Worm (Caenorhabditis elegans) whole organism, L1 larva: ENCODE data around the gene Y46E12A.3.

ENCODE experiments used
- C16A3.4 ChIP-seq: fragments of 150-350 bp; optimal IDR thresholded peaks from 2 replicates; lab custom pipeline; 2014; ENCODE audit warnings: missing biosample characterization, missing genetic modification characterization
- C34B4.2 ChIP-seq: sonication (generic microtip); optimal IDR thresholded peaks from 2 replicates; lab custom pipeline; 2017; ENCODE audit warnings: mild to moderate bottlenecking, missing genetic modification characterization, missing compliant biosample characterization
- F16B12.6 ChIP-seq: fragments of 150-350 bp; optimal IDR thresholded peaks from 2 replicates; lab custom pipeline; 2014; ENCODE audit warnings: missing biosample characterization, missing genetic modification characterization
- Y116A8C.19 ChIP-seq: sonication (generic microtip); optimal IDR thresholded peaks from 2 replicates; lab custom pipeline; 2016; ENCODE audit warnings: missing compliant biosample characterization, missing genetic modification characterization, borderline replicate concordance
- aha-1 ChIP-seq: fragments of 150-350 bp; optimal IDR thresholded peaks from 2 replicates; lab custom pipeline; 2014; ENCODE audit warnings: missing biosample characterization, missing genetic modification characterization
- alr-1 ChIP-seq: fragments of 200-800 bp; sonication (Bioruptor generic); optimal IDR thresholded peaks from 2 replicates; lab custom pipeline; 2018; ENCODE audit warnings: borderline replicate concordance, mild to moderate bottlenecking, missing genetic modification characterization, missing compliant biosample characterization
- blmp-1 ChIP-seq: fragments of 150-350 bp; optimal IDR thresholded peaks from 2 replicates; lab custom pipeline; 2014; ENCODE audit warnings: missing biosample characterization, missing genetic modification characterization
- ceh-8 ChIP-seq: fragments of 200-800 bp; sonication (Bioruptor generic); optimal IDR thresholded peaks from 2 replicates; lab custom pipeline; 2018; ENCODE audit warnings: mild to moderate bottlenecking, missing genetic modification characterization, moderate library complexity, missing compliant biosample characterization
- ceh-82 ChIP-seq, 3 experiments: fragments of 150-350 bp in 1 of 3; sonication (generic microtip) in 2 of 3; optimal IDR thresholded peaks; 2 replicates each; lab custom pipeline; 2014 to 2017; ENCODE audit warnings: missing biosample characterization in 3 of 3, missing genetic modification characterization in 3 of 3
- dpl-1 ChIP-seq, 3 experiments: fragments of 150-350 bp in 2 of 3; sonication (generic microtip) in 1 of 3; optimal IDR thresholded peaks; 2 replicates each; lab custom pipeline; 2014 to 2017; ENCODE audit warnings: missing biosample characterization in 3 of 3, missing genetic modification characterization in 3 of 3, missing genetic modification reagents in 3 of 3
- dsc-1 ChIP-seq: sonication (generic microtip); optimal IDR thresholded peaks from 2 replicates; lab custom pipeline; 2016; ENCODE audit warnings: mild to moderate bottlenecking, missing genetic modification characterization, missing compliant biosample characterization
- efl-1 ChIP-seq, 4 experiments: fragments of 150-350 bp; optimal IDR thresholded peaks in 3 of 4; peaks in 1 of 4; 1 replicate in 1 of 4; 2 replicates in 3 of 4; lab custom pipeline; 2014; ENCODE audit warnings: missing biosample characterization in 2 of 4, missing genetic modification characterization in 2 of 4, missing genetic modification reagents in 2 of 4
- egl-13 ChIP-seq: sonication (generic microtip); optimal IDR thresholded peaks from 2 replicates; lab custom pipeline; 2016; ENCODE audit warnings: missing genotype, missing genetic modification reagents, missing genetic modification characterization, missing compliant biosample characterization
- elt-3 ChIP-seq, 6 experiments: fragments of 150-350 bp in 1 of 6; sonication (generic microtip); optimal IDR thresholded peaks; 2 replicates each; lab custom pipeline; 2017 to 2018; ENCODE audit warnings: missing biosample characterization in 6 of 6, missing genetic modification characterization in 6 of 6, inconsistent platforms in 1 of 6
- ets-5 ChIP-seq: fragments of 200-800 bp; sonication (Bioruptor generic); IDR thresholded peaks from 2 replicates; pipeline ENCODE4 v1.3.6; 2022; ENCODE audit warnings: missing genetic modification characterization, missing compliant biosample characterization
- fkh-4 ChIP-seq: sonication (generic microtip); optimal IDR thresholded peaks from 2 replicates; lab custom pipeline; 2016; ENCODE audit warnings: missing compliant biosample characterization, missing genetic modification characterization, borderline replicate concordance
- hlh-17 ChIP-seq: fragments of 200-800 bp; sonication (Bioruptor generic); optimal IDR thresholded peaks from 2 replicates; lab custom pipeline; 2018; ENCODE audit warnings: missing genetic modification characterization, mild to moderate bottlenecking, missing compliant biosample characterization, moderate library complexity, borderline replicate concordance
- jun-1 ChIP-seq: fragments of 150-350 bp; optimal IDR thresholded peaks from 2 replicates; lab custom pipeline; 2014; ENCODE audit warnings: missing biosample characterization, missing genetic modification reagents, missing genetic modification characterization
- lin-14 ChIP-seq: fragments of 200-800 bp; sonication (Bioruptor generic); optimal IDR thresholded peaks from 2 replicates; lab custom pipeline; 2018; ENCODE audit warnings: mild to moderate bottlenecking, missing genetic modification characterization, moderate library complexity, missing compliant biosample characterization
- lin-35 ChIP-seq, 2 experiments: fragments of 150-350 bp; optimal IDR thresholded peaks; 2 replicates each; lab custom pipeline; 2014; ENCODE audit warnings: missing biosample characterization in 2 of 2, missing genetic modification characterization in 2 of 2, missing genetic modification reagents in 2 of 2
- lin-39 ChIP-seq: fragments of 150-350 bp; optimal IDR thresholded peaks from 2 replicates; lab custom pipeline; 2014; ENCODE audit warnings: missing biosample characterization, missing genetic modification reagents, missing genetic modification characterization
- lir-3 ChIP-seq: sonication (generic microtip); optimal IDR thresholded peaks from 2 replicates; lab custom pipeline; 2016; ENCODE audit warnings: mild to moderate bottlenecking, missing genetic modification characterization, moderate library complexity, missing compliant biosample characterization; ENCODE audit not compliant: poor library complexity
- lsy-2 ChIP-seq, 2 experiments: fragments of 150-350 bp; optimal IDR thresholded peaks; 2 replicates each; lab custom pipeline; 2014; ENCODE audit warnings: missing biosample characterization in 2 of 2, missing genetic modification characterization in 2 of 2
- mdl-1 ChIP-seq, 2 experiments: fragments of 150-350 bp; optimal IDR thresholded peaks; 2 replicates each; lab custom pipeline; 2014 to 2017; ENCODE audit warnings: missing biosample characterization in 2 of 2, missing genetic modification characterization in 2 of 2, inconsistent platforms in 1 of 2
- mef-2 ChIP-seq: fragments of 150-350 bp; optimal IDR thresholded peaks from 2 replicates; lab custom pipeline; 2014; ENCODE audit warnings: missing biosample characterization, missing genetic modification characterization
- mep-1 ChIP-seq: fragments of 150-350 bp; optimal IDR thresholded peaks from 2 replicates; lab custom pipeline; 2014; ENCODE audit warnings: missing biosample characterization, missing genetic modification characterization
- nhr-20 ChIP-seq: sonication (generic microtip); optimal IDR thresholded peaks from 2 replicates; lab custom pipeline; 2016; ENCODE audit warnings: mild to moderate bottlenecking, missing genetic modification characterization, missing compliant biosample characterization
- nhr-47 ChIP-seq: sonication (generic microtip); optimal IDR thresholded peaks from 2 replicates; lab custom pipeline; 2016; ENCODE audit warnings: mild to moderate bottlenecking, missing genetic modification characterization, moderate library complexity, missing compliant biosample characterization
- nhr-85 ChIP-seq: sonication (generic microtip); peaks from one replicate; lab custom pipeline; 2016; ENCODE audit warnings: missing genetic modification characterization, inconsistent platforms, missing compliant biosample characterization
- nhr-90 ChIP-seq: sonication (generic microtip); optimal IDR thresholded peaks from 2 replicates; lab custom pipeline; 2016; ENCODE audit warnings: mild to moderate bottlenecking, missing genetic modification characterization, missing compliant biosample characterization; ENCODE audit not compliant: poor library complexity
- pax-3 ChIP-seq: fragments of 200-800 bp; sonication (Bioruptor generic); optimal IDR thresholded peaks from 2 replicates; lab custom pipeline; 2018; ENCODE audit warnings: mild to moderate bottlenecking, missing genetic modification characterization, moderate library complexity, missing compliant biosample characterization
- rnt-1 ChIP-seq: sonication (generic microtip); optimal IDR thresholded peaks from 2 replicates; lab custom pipeline; 2016; ENCODE audit warnings: mild to moderate bottlenecking, missing genetic modification characterization, moderate library complexity, missing compliant biosample characterization
- skn-1 ChIP-seq: fragments of 150-350 bp; optimal IDR thresholded peaks from 2 replicates; lab custom pipeline; 2014; ENCODE audit warnings: missing biosample characterization, missing genetic modification characterization
- snu-23 ChIP-seq: sonication (generic microtip); optimal IDR thresholded peaks from 2 replicates; lab custom pipeline; 2016; ENCODE audit warnings: missing genetic modification characterization, missing compliant biosample characterization
- sox-4 ChIP-seq: sonication (generic microtip); optimal IDR thresholded peaks from 2 replicates; lab custom pipeline; 2016; ENCODE audit warnings: missing genetic modification characterization, missing compliant biosample characterization
- swsn-7 ChIP-seq: sonication (generic microtip); optimal IDR thresholded peaks from 2 replicates; lab custom pipeline; 2016; ENCODE audit warnings: missing genetic modification characterization, missing compliant biosample characterization
- tbx-2 ChIP-seq: sonication (generic microtip); optimal IDR thresholded peaks from 2 replicates; lab custom pipeline; 2016; ENCODE audit warnings: missing genetic modification characterization, missing compliant biosample characterization
- xbp-1 ChIP-seq: sonication (generic microtip); optimal IDR thresholded peaks from 2 replicates; lab custom pipeline; 2016; ENCODE audit warnings: missing genetic modification characterization, missing compliant biosample characterization
- zip-4 ChIP-seq: fragments of 200-800 bp; sonication (Bioruptor generic); optimal IDR thresholded peaks from 2 replicates; lab custom pipeline; 2018; ENCODE audit warnings: mild to moderate bottlenecking, missing genetic modification characterization, moderate library complexity, missing compliant biosample characterization
- ztf-4 ChIP-seq: fragments of 150-350 bp; optimal IDR thresholded peaks from 2 replicates; lab custom pipeline; 2014; ENCODE audit warnings: missing biosample characterization, missing genetic modification characterization

Gene Y46E12A.3

DNA sequence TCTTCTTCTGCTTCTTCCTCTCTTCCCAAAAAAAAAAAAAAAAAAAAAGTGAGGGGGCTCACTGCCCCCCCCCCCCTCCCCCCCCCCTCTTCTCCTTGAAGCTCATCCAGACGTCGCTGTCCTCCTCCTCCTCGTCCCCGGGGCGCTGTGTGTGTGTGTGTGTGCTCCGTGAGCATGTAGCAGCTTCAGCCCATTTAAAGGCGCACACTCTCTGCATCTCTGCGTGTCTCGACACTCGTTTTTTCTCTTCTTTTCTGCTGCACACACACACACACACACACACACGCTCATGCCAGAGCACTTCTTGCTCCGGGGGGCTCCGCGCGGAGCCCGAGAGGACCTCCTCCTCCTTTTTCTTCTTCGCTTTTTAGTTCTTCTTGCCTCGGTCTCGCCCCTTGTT, 31.0 kb upstream of the Y46E12A.3 start (continued):
- peak; percentile 66 for TF ChIP-seq nhr-47 (tag; lab: Kevin White, UChicago)
- TF ChIP-seq zip-4 = no peak
- TF ChIP-seq nhr-85 (tag; lab: Kevin White, UChicago) = peak; percentile 2
- no peak for TF ChIP-seq aha-1 (tag; lab: Kevin White, UChicago)
- peak; percentile 34 for TF ChIP-seq tbx-2 (tag; lab: Kevin White, UChicago)
- no peak for TF ChIP-seq nhr-20 (tag; lab: Kevin White, UChicago)
- peak; percentile 51 for TF ChIP-seq swsn-7 (tag; lab: Kevin White, UChicago)
- TF ChIP-seq xbp-1 (tag; lab: Kevin White, UChicago) = peak; percentile 7
- TF ChIP-seq jun-1 (tag; lab: Kevin White, UChicago) = no peak
- TF ChIP-seq snu-23 (GFP tag; lab: Kevin White, UChicago) = peak; percentile 48
- TF ChIP-seq elt-3 (tag; optimal IDR thresholded peaks at IDR 0.05; lab: Kevin White, UChicago) = no peak
- no peak for TF ChIP-seq lin-39 (tag; lab: Kevin White, UChicago)
- no peak for TF ChIP-seq C16A3.4
- peak; percentile 19 for TF ChIP-seq dsc-1
- TF ChIP-seq, all 84 proteins: peak for 26

DNA sequence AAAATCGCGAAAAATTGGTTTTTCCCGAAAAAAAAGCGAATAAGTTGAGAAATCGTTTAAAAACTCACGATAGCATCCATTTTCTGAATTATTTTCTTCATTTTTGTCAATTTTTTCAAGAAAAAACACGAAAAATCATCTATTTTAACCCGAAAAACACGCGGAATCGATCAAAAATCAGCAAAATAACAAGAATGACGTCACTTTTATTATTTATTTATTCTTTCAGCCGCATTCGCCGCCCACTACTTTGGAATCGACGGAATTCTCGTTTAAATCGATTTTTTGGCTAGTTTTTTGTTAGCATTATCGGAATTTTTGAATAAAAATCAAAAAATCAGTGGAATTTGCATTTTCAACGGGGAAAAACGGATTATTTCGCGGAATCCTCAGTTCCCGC, 23.2 kb upstream of the Y46E12A.3 start, which contains the start of gene Y39A3CL.4:
Gene Y39A3CL.4 (minus strand): TSS at position 101 of the 400 bp plus-strand sequence.
- TF ChIP-seq mef-2 (tag; lab: Kevin White, UChicago) (no peak), ztf-4 (no peak), rnt-1 (tag; lab: Kevin White, UChicago) (no peak), alr-1 (tag; lab: Kevin White, UChicago) (no peak), F16B12.6 (tag; lab: Kevin White, UChicago) (no peak), hlh-17 (no peak), fkh-4 (tag; lab: Kevin White, UChicago) (no peak), ceh-8 (GFP tag; lab: Kevin White, UChicago) (no peak)
- TF ChIP-seq, all 84 proteins: peak for 0

- TF ChIP-seq mep-1 (tag; lab: Kevin White, UChicago) = peak; percentile 64
- peak; percentile 23 for TF ChIP-seq xbp-1 (tag; lab: Kevin White, UChicago)
- TF ChIP-seq pax-3 (tag; lab: Kevin White, UChicago) = no peak
- TF ChIP-seq C16A3.4 = no peak
- peak; percentile 34 for TF ChIP-seq skn-1 (tag; lab: Kevin White, UChicago)
- peak in 2 of 3 experiments; percentile 28 to 59 for TF ChIP-seq ceh-82 (tag; optimal IDR thresholded peaks at IDR 0.05; lab: Kevin White, UChicago)
- TF ChIP-seq egl-13 (tag; lab: Kevin White, UChicago) = no peak
- peak; percentile 14 for TF ChIP-seq lin-14 (GFP tag; lab: Kevin White, UChicago)
- TF ChIP-seq lsy-2 (tag; optimal IDR thresholded peaks at IDR 0.05; lab: Kevin White, UChicago) = peak; percentile 95 to 98
- peak; percentile 86 for TF ChIP-seq F16B12.6 (tag; lab: Kevin White, UChicago)
- TF ChIP-seq Y116A8C.19 (tag; lab: Kevin White, UChicago) = no peak
- TF ChIP-seq nhr-90 (tag; lab: Kevin White, UChicago) = no peak
- no peak for TF ChIP-seq alr-1 (tag; lab: Kevin White, UChicago)
- TF ChIP-seq ets-5 = no peak
- TF ChIP-seq blmp-1 (tag; lab: Kevin White, UChicago) = peak; percentile 3
- peak in 2 of 3 experiments; percentile 58 to 62 for TF ChIP-seq dpl-1 (GFP tag; optimal IDR thresholded peaks at IDR 0.05; lab: Kevin White, UChicago)
- TF ChIP-seq lin-35 (GFP tag; optimal IDR thresholded peaks at IDR 0.05; lab: Kevin White, UChicago) = peak; percentile 40 to 51
- TF ChIP-seq tbx-2 (tag; lab: Kevin White, UChicago) = peak; percentile 9
- TF ChIP-seq rnt-1 (tag; lab: Kevin White, UChicago) = peak; percentile 29
- TF ChIP-seq C34B4.2 (tag; lab: Kevin White, UChicago) = no peak
- no peak for TF ChIP-seq lir-3 (tag; lab: Kevin White, UChicago)
- TF ChIP-seq mdl-1 (tag; optimal IDR thresholded peaks at IDR 0.05; lab: Kevin White, UChicago) = peak in 1 of 2 experiments; percentile 8
- no peak for TF ChIP-seq sox-4 (tag; lab: Kevin White, UChicago)
- TF ChIP-seq efl-1 (optimal IDR thresholded peaks at IDR 0.05; lab: Kevin White, UChicago) = peak; percentile 25 to 55
- TF ChIP-seq efl-1 (GFP tag; optimal IDR thresholded peaks at IDR 0.05 in 1 of 2; lab: Kevin White, UChicago) = peak; percentile 66 to 92
These were observed 22.7 kb upstream of the Y46E12A.3 start, which contains the start of gene Y39A3CL.3 for ce11 chrIII:1777468-1777867. Gene Y39A3CL.3, plus strand, starts transcription at chrIII:1777802.
